Worm (Caenorhabditis elegans) whole organism, L4/young adult: ENCODE measurements around the gene bgnt-1.3.

Experiments
- dao-5 ChIP-seq: sonication (generic microtip); optimal IDR thresholded peaks from 2 replicates; lab custom pipeline; 2016; ENCODE audit warnings: missing genotype, missing genetic modification characterization, moderate library complexity, missing compliant biosample characterization
- him-1 ChIP-seq: sonication (generic microtip); optimal IDR thresholded peaks from 2 replicates; lab custom pipeline; 2016; ENCODE audit warnings: missing genotype, missing genetic modification reagents, missing genetic modification characterization, missing compliant biosample characterization

- TF ChIP-seq dao-5 (tag; lab: Kevin White, UChicago), result no peak
- no peak for TF ChIP-seq him-1 (tag; lab: Kevin White, UChicago)
These were observed 10.2 kb upstream of the bgnt-1.3 start, which contains the start of gene T13F3.4 for ce11 chrV:16266514-16266913.
